Fruit fly (Drosophila melanogaster): ENCODE results near the gene CG2993.

DNA sequence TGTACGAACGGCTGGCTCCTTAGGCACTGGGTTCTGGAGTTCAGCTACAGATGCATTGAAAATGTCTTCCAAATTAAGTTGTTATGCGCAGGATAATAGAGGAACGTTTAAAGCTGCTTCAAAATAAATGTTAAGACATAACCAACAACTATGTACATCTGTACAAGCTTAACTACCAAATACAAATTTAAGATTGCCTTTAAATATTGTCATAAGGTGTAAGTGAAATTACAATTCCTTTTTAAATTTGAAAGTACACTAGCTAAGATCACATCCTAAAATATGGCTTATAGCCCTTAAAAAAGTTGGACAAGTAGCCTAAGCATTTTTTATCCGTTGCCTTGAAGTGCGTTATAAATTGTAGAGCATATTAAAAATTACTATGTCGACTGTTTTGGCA lies 1.7 kb upstream of the CG2993 start, which contains the start of gene CG31473:
- TF ChIP-seq CG8478 (optimal IDR thresholded peaks at IDR 0.05), result no peak
- no peak for TF ChIP-seq CTCF (optimal IDR thresholded peaks at IDR 0.05)
